Worm (Caenorhabditis elegans): ENCODE results near the gene C06A8.6.

DNA sequence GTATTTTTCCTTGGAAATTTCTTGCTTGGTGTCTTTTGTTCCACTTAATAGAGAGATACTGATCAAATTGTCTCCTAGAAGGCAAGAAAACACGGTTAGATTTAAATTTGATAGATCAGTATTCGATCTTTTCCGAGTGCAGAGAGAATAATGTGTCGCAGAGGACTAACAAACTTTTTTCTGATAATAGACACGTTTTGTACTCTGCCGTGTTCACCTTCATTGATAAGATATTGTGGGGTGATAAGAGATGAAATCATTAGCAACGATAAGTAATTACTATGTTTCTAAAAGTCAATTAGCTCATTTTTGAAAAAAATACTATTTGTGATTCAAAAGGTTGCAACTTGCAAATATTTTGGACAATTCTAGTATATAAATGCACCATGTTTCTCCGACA lies 4.4 kb downstream of the C06A8.6 start:
- TF ChIP-seq hlh-13 (GFP tag; optimal IDR thresholded peaks at IDR 0.05) (no peak), pha-4 (tag; optimal IDR thresholded peaks at IDR 0.05) (no peak), nfya-1 (tag; optimal IDR thresholded peaks at IDR 0.05) (no peak), ama-1 (optimal IDR thresholded peaks at IDR 0.05) (no peak)

Data from whole organism, late embryonic.